Worm (Caenorhabditis elegans) whole organism, L3 larva: ENCODE measurements around the gene pges-2.

ENCODE experiments used
- R02D3.7 ChIP-seq: fragments of 150-350 bp; optimal IDR thresholded peaks from 2 replicates; lab custom pipeline; 2014; ENCODE audit warnings: missing biosample characterization, missing genetic modification characterization
- ZK546.5 ChIP-seq: sonication (generic microtip); optimal IDR thresholded peaks from 2 replicates; lab custom pipeline; 2017; ENCODE audit warnings: missing biosample characterization, missing genetic modification characterization
- aly-2 ChIP-seq: fragments of 150-350 bp; optimal IDR thresholded peaks from 2 replicates; lab custom pipeline; 2014; ENCODE audit warnings: missing biosample characterization, missing genetic modification characterization
- ama-1 ChIP-seq: fragments of 150-350 bp; optimal IDR thresholded peaks from 2 replicates; lab custom pipeline; 2018
- ceh-28 ChIP-seq: fragments of 150-350 bp; optimal IDR thresholded peaks from 2 replicates; lab custom pipeline; 2014; ENCODE audit warnings: missing biosample characterization, missing genetic modification reagents, missing genetic modification characterization
- ceh-9 ChIP-seq: sonication (generic microtip); optimal IDR thresholded peaks from 2 replicates; lab custom pipeline; 2018; ENCODE audit warnings: missing biosample characterization, missing genetic modification characterization
- daf-12 ChIP-seq: fragments of 150-350 bp; optimal IDR thresholded peaks from 2 replicates; lab custom pipeline; 2014; ENCODE audit warnings: missing biosample characterization, missing genetic modification reagents, missing genetic modification characterization
- egl-27 ChIP-seq: sonication (generic microtip); optimal IDR thresholded peaks from 4 replicates; lab custom pipeline; 2017; ENCODE audit warnings: missing biosample characterization, missing genetic modification reagents, missing genetic modification characterization
- egl-5 ChIP-seq: fragments of 150-350 bp; optimal IDR thresholded peaks from 2 replicates; lab custom pipeline; 2017; ENCODE audit warnings: missing biosample characterization, missing genetic modification reagents, missing genetic modification characterization, inconsistent platforms
- elt-1 ChIP-seq: fragments of 150-350 bp; optimal IDR thresholded peaks from 2 replicates; lab custom pipeline; 2014; ENCODE audit warnings: missing biosample characterization, missing genetic modification characterization
- elt-2 ChIP-seq: sonication (generic microtip); optimal IDR thresholded peaks from 2 replicates; lab custom pipeline; 2016; ENCODE audit warnings: missing genetic modification reagents, mild to moderate bottlenecking, missing genetic modification characterization, missing compliant biosample characterization
- elt-3 ChIP-seq, 3 experiments: fragments of 150-350 bp in 1 of 3; sonication (generic microtip) in 2 of 3; optimal IDR thresholded peaks; 2 replicates in 2 of 3; 4 replicates in 1 of 3; lab custom pipeline; 2014 to 2017; ENCODE audit warnings: missing biosample characterization in 3 of 3, missing genetic modification characterization in 3 of 3
- eor-1 ChIP-seq, 2 experiments: fragments of 150-350 bp; optimal IDR thresholded peaks; 2 replicates each; lab custom pipeline; 2014 to 2018; ENCODE audit warnings: missing biosample characterization in 2 of 2, missing genetic modification characterization in 2 of 2
- fkh-10 ChIP-seq: sonication (generic microtip); optimal IDR thresholded peaks from 2 replicates; lab custom pipeline; 2017; ENCODE audit warnings: missing biosample characterization, missing genetic modification reagents, missing genetic modification characterization
- fkh-2 ChIP-seq: fragments of 150-350 bp; optimal IDR thresholded peaks from 2 replicates; lab custom pipeline; 2014; ENCODE audit warnings: missing biosample characterization, missing genetic modification reagents, missing genetic modification characterization
- fos-1 ChIP-seq: fragments of 150-350 bp; optimal IDR thresholded peaks from 2 replicates; lab custom pipeline; 2014; ENCODE audit warnings: missing biosample characterization, missing genetic modification characterization
- hmg-11 ChIP-seq: sonication (generic microtip); optimal IDR thresholded peaks from 2 replicates; lab custom pipeline; 2016; ENCODE audit warnings: missing genetic modification characterization, missing compliant biosample characterization
- jun-1 ChIP-seq: fragments of 150-350 bp; optimal IDR thresholded peaks from 2 replicates; lab custom pipeline; 2014; ENCODE audit warnings: missing biosample characterization, missing genetic modification reagents, missing genetic modification characterization
- lin-39 ChIP-seq: fragments of 150-350 bp; optimal IDR thresholded peaks from 2 replicates; lab custom pipeline; 2018; ENCODE audit warnings: missing biosample characterization, missing genetic modification reagents, missing genetic modification characterization
- mdl-1 ChIP-seq: fragments of 150-350 bp; optimal IDR thresholded peaks from 2 replicates; lab custom pipeline; 2014; ENCODE audit warnings: missing biosample characterization, missing genetic modification characterization
- mml-1 ChIP-seq: fragments of 150-350 bp; sonication (generic microtip); optimal IDR thresholded peaks from 3 replicates; lab custom pipeline; 2014; ENCODE audit warnings: missing biosample characterization, missing genetic modification characterization
- nhr-11 ChIP-seq: fragments of 150-350 bp; optimal IDR thresholded peaks from 2 replicates; lab custom pipeline; 2014; ENCODE audit warnings: missing biosample characterization, missing genetic modification characterization
- nhr-12 ChIP-seq: fragments of 150-350 bp; optimal IDR thresholded peaks from 2 replicates; lab custom pipeline; 2014; ENCODE audit warnings: missing biosample characterization, missing genetic modification characterization
- nhr-23 ChIP-seq: fragments of 150-350 bp; optimal IDR thresholded peaks from 2 replicates; lab custom pipeline; 2014; ENCODE audit warnings: missing biosample characterization, missing genetic modification reagents, missing genetic modification characterization
- nhr-237 ChIP-seq: fragments of 150-350 bp; optimal IDR thresholded peaks from 2 replicates; lab custom pipeline; 2014; ENCODE audit warnings: missing biosample characterization, missing genetic modification characterization
- nhr-25 ChIP-seq: sonication (generic microtip); optimal IDR thresholded peaks from 2 replicates; lab custom pipeline; 2017; ENCODE audit warnings: missing biosample characterization, missing genetic modification characterization
- nhr-43 ChIP-seq: sonication (generic microtip); optimal IDR thresholded peaks from 2 replicates; lab custom pipeline; 2016; ENCODE audit warnings: mild to moderate bottlenecking, missing genetic modification characterization, missing compliant biosample characterization; ENCODE audit not compliant: poor library complexity, severe bottlenecking
- nhr-67 ChIP-seq: fragments of 150-350 bp; optimal IDR thresholded peaks from 2 replicates; lab custom pipeline; 2014; ENCODE audit warnings: missing biosample characterization, missing genetic modification characterization
- nhr-76 ChIP-seq: fragments of 150-350 bp; sonication (generic microtip); optimal IDR thresholded peaks from 5 replicates; lab custom pipeline; 2014; ENCODE audit warnings: missing biosample characterization, missing genetic modification characterization
- nhr-77 ChIP-seq: fragments of 150-350 bp; optimal IDR thresholded peaks from 2 replicates; lab custom pipeline; 2014; ENCODE audit warnings: missing biosample characterization, missing genetic modification characterization
- pha-4 ChIP-seq: fragments of 150-350 bp; optimal IDR thresholded peaks from 2 replicates; lab custom pipeline; 2014; ENCODE audit warnings: missing biosample characterization, missing genetic modification reagents, missing genetic modification characterization
- pqm-1 ChIP-seq: fragments of 150-350 bp; optimal IDR thresholded peaks from 2 replicates; lab custom pipeline; 2017; ENCODE audit warnings: missing biosample characterization, missing genetic modification characterization, inconsistent platforms
- sea-2 ChIP-seq: fragments of 150-350 bp; sonication (generic microtip); optimal IDR thresholded peaks from 4 replicates; lab custom pipeline; 2014; ENCODE audit warnings: missing biosample characterization, missing genetic modification reagents, missing genetic modification characterization
- snpc-4 ChIP-seq: fragments of 150-350 bp; optimal IDR thresholded peaks from 2 replicates; lab custom pipeline; 2014; ENCODE audit warnings: missing biosample characterization, missing genetic modification characterization
- tbx-2 ChIP-seq: sonication (generic microtip); optimal IDR thresholded peaks from 2 replicates; lab custom pipeline; 2016; ENCODE audit warnings: mild to moderate bottlenecking, missing genetic modification characterization, missing compliant biosample characterization
- unc-39 ChIP-seq: sonication (generic microtip); optimal IDR thresholded peaks from 4 replicates; lab custom pipeline; 2017; ENCODE audit warnings: missing biosample characterization, missing genetic modification characterization
- unc-62 ChIP-seq: fragments of 150-350 bp; sonication (generic microtip); optimal IDR thresholded peaks from 4 replicates; lab custom pipeline; 2014; ENCODE audit warnings: missing biosample characterization, missing genetic modification reagents, missing genetic modification characterization
- zag-1 ChIP-seq: fragments of 150-350 bp; optimal IDR thresholded peaks from 2 replicates; lab custom pipeline; 2014; ENCODE audit warnings: missing biosample characterization, missing genetic modification characterization
- ztf-11 ChIP-seq: fragments of 150-350 bp; optimal IDR thresholded peaks from 2 replicates; lab custom pipeline; 2014; ENCODE audit warnings: missing biosample characterization, missing genetic modification characterization
- ztf-4 ChIP-seq: fragments of 150-350 bp; optimal IDR thresholded peaks from 2 replicates; lab custom pipeline; 2014; ENCODE audit warnings: missing biosample characterization, missing genetic modification characterization

pges-2 gene

ce11 chrIV:10388263-10388662 is 20.7 kb upstream of the pges-2 start, which contains the start of gene R10H10.3:
Gene R10H10.3 (plus strand): TSS chrIV:10388505.
- TF ChIP-seq nhr-237 (tag; lab: Kevin White, UChicago): no peak
- TF ChIP-seq mml-1 (tag; lab: Kevin White, UChicago): no peak
- TF ChIP-seq pqm-1 (tag; lab: Kevin White, UChicago): peak; percentile 78
- no peak for TF ChIP-seq ztf-11 (tag; lab: Kevin White, UChicago)
- TF ChIP-seq elt-2 (tag; lab: Kevin White, UChicago): peak; percentile 85
- no peak for TF ChIP-seq ZK546.5
- TF ChIP-seq egl-27 (tag; lab: Kevin White, UChicago): no peak

DNA sequence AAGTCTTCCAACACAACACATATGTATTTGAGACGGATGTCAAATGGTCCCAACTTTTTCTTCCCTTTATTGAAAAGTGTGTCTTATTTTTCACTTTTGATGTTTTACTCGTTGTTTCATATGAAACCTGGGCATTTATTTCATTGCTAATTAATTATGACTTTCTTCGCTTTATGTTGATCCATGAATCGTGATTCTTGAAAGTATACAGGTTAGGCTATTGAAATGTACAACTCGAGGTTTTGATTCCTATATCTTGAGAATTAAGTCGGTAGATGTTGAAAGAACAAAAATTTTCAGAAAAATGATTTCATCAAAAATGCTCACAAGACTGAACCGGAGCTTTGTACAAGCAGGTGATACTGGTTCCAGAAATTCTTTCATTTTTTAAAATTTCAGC is 19.5 kb upstream of the pges-2 start, which contains the start of gene nfu-1:
Gene nfu-1 (plus strand): TSS at position 301 of the 400 bp plus-strand sequence.
- TF ChIP-seq R02D3.7: no peak
- TF ChIP-seq nhr-67 (tag; lab: Kevin White, UChicago): no peak
- no peak for TF ChIP-seq nhr-11
- no peak for TF ChIP-seq lin-39 (tag; lab: Kevin White, UChicago)
- no peak for TF ChIP-seq elt-1 (tag; lab: Kevin White, UChicago)
- no peak for TF ChIP-seq sea-2 (GFP tag; lab: Kevin White, UChicago)
- TF ChIP-seq egl-5 (tag; lab: Kevin White, UChicago): no peak
- TF ChIP-seq fkh-10 (GFP tag; lab: Kevin White, UChicago): no peak
- TF ChIP-seq unc-39 (tag; lab: Kevin White, UChicago): no peak
- TF ChIP-seq fos-1 (tag; lab: Kevin White, UChicago): no peak
- TF ChIP-seq nhr-23 (tag; lab: Kevin White, UChicago): no peak
- no peak for TF ChIP-seq ceh-28 (tag; lab: Kevin White, UChicago)
- TF ChIP-seq mdl-1 (tag; lab: Kevin White, UChicago): no peak
- no peak for TF ChIP-seq mml-1 (tag; lab: Kevin White, UChicago)
- TF ChIP-seq, all 47 proteins: peak for 0

DNA sequence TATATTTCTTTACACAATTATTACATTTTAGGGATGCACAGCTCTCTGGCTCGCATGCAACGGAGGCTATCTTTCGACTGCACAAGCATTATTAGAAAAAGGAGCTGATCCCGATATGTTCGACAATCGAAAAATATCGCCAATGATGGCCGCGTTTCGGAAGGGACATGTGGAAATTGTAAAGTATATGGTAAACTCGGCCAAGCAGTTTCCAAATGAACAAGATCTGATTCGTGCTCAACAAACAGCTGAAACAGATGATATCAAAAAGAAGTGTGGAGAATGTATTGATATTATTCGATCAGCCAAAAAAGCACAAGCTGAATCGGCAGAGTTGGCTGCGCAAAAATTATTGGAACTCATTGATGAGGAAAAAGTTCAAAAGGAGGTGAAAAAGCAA is 15.3 kb upstream of the pges-2 start:
- no peak for TF ChIP-seq nhr-77 (tag; lab: Kevin White, UChicago)
- no peak for TF ChIP-seq unc-39 (tag; lab: Kevin White, UChicago)
- no peak for TF ChIP-seq unc-62
- no peak for TF ChIP-seq elt-1 (tag; lab: Kevin White, UChicago)
- no peak for TF ChIP-seq ZK546.5
- no peak for TF ChIP-seq ceh-9
- TF ChIP-seq, all 47 proteins: peak for 0

ce11 chrIV:10381035-10381434 is 13.4 kb upstream of the pges-2 start:
- TF ChIP-seq ztf-4 (tag; lab: Kevin White, UChicago) (no peak), fos-1 (tag; lab: Kevin White, UChicago) (no peak), aly-2 (tag; lab: Kevin White, UChicago) (no peak), fkh-2 (no peak), ceh-9 (no peak), zag-1 (no peak), ama-1 (lab: Kevin White, UChicago) (no peak), jun-1 (no peak), ceh-28 (tag; lab: Kevin White, UChicago) (no peak), unc-39 (tag; lab: Kevin White, UChicago) (no peak), daf-12 (tag; lab: Kevin White, UChicago) (no peak), mml-1 (tag; lab: Kevin White, UChicago) (no peak), pha-4 (tag; lab: Kevin White, UChicago) (no peak), nhr-76 (tag; lab: Kevin White, UChicago) (no peak), nhr-25 (tag; lab: Kevin White, UChicago) (no peak), elt-3 (tag; optimal IDR thresholded peaks at IDR 0.05; lab: Kevin White, UChicago) (no peak)

DNA sequence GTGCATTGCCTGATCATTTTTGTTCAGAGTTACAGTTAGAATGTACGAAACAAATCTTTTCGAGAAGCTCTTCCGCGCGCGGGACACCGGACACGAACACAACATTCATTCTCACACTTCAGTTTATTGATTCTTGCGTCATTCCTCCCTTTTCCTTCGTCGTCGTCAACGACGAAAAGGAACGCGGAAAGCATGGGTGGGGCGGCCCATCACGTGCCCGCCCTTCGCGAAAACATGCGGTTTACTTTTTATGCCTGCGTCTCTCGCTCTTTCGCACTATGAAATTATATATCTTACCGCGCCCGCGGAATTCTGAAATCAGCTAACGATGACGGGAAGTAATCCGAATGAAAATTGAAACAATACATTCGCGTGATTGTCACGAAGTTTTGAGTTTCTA is 13.0 kb upstream of the pges-2 start:
- no peak for TF ChIP-seq nhr-11
- no peak for TF ChIP-seq unc-62
- no peak for TF ChIP-seq sea-2 (GFP tag; lab: Kevin White, UChicago)
- TF ChIP-seq elt-1 (tag; lab: Kevin White, UChicago): no peak
- TF ChIP-seq nhr-25 (tag; lab: Kevin White, UChicago): peak; percentile 13
- TF ChIP-seq tbx-2: no peak
- TF ChIP-seq nhr-76 (tag; lab: Kevin White, UChicago): no peak
- no peak for TF ChIP-seq ztf-11 (tag; lab: Kevin White, UChicago)
- TF ChIP-seq nhr-43 (tag; lab: Kevin White, UChicago): peak; percentile 81
- no peak for TF ChIP-seq nhr-77 (tag; lab: Kevin White, UChicago)
- TF ChIP-seq pqm-1 (tag; lab: Kevin White, UChicago): no peak
- no peak for TF ChIP-seq elt-3 (tag; optimal IDR thresholded peaks at IDR 0.05; lab: Kevin White, UChicago)
- no peak for TF ChIP-seq ceh-9
- peak; percentile 49 for TF ChIP-seq mml-1 (tag; lab: Kevin White, UChicago)
- TF ChIP-seq ceh-28 (tag; lab: Kevin White, UChicago): no peak
- TF ChIP-seq eor-1 (tag; optimal IDR thresholded peaks at IDR 0.05; lab: Kevin White, UChicago): no peak
- TF ChIP-seq nhr-237 (tag; lab: Kevin White, UChicago): no peak
- no peak for TF ChIP-seq egl-27 (tag; lab: Kevin White, UChicago)
- no peak for TF ChIP-seq fkh-2
- TF ChIP-seq nhr-23 (tag; lab: Kevin White, UChicago): peak; percentile 60
- no peak for TF ChIP-seq zag-1
- peak; percentile 39 for TF ChIP-seq ztf-4 (tag; lab: Kevin White, UChicago)
- TF ChIP-seq mdl-1 (tag; lab: Kevin White, UChicago): peak; percentile 35
- TF ChIP-seq nhr-67 (tag; lab: Kevin White, UChicago): no peak
- TF ChIP-seq ama-1 (lab: Kevin White, UChicago): peak; percentile 90
- no peak for TF ChIP-seq fos-1 (tag; lab: Kevin White, UChicago)
- TF ChIP-seq nhr-12 (tag; lab: Kevin White, UChicago): no peak
- TF ChIP-seq aly-2 (tag; lab: Kevin White, UChicago): no peak
- TF ChIP-seq hmg-11: peak; percentile 47
- no peak for TF ChIP-seq R02D3.7
- peak; percentile 54 for TF ChIP-seq snpc-4 (tag; lab: Kevin White, UChicago)
- TF ChIP-seq elt-2 (tag; lab: Kevin White, UChicago): peak; percentile 33
- TF ChIP-seq unc-39 (tag; lab: Kevin White, UChicago): no peak
- TF ChIP-seq fkh-10 (GFP tag; lab: Kevin White, UChicago): no peak
